Worm (Caenorhabditis elegans) whole organism, midembryonic: ENCODE measurements around the gene F22E5.20.
"Not testable (repeated sequence)": the region's sequence is repeated elsewhere in the genome, so short reads cannot be mapped to it uniquely, and the experiment has no call there.

Experiments used
- T22C8.4 ChIP-seq: fragments of 200-800 bp; sonication (Bioruptor generic); IDR thresholded peaks from 2 replicates; pipeline ENCODE4 v1.3.6; 2022; ENCODE audit warnings: missing genetic modification characterization, missing compliant biosample characterization
- cog-1 ChIP-seq: sonication (generic microtip); optimal IDR thresholded peaks from 2 replicates; lab custom pipeline; 2016; ENCODE audit warnings: missing genetic modification characterization, missing compliant biosample characterization
- flt-1 ChIP-seq: fragments of 200-800 bp; sonication (Bioruptor generic); IDR thresholded peaks from 2 replicates; pipeline ENCODE4 v1.3.6; 2022; ENCODE audit warnings: missing genetic modification characterization, missing compliant biosample characterization
- klf-2 ChIP-seq: fragments of 200-800 bp; sonication (Bioruptor generic); conservative IDR thresholded peaks from 2 replicates; pipeline ENCODE4 v1.3.6; 2022; ENCODE audit warnings: missing genetic modification reagents, missing genetic modification characterization, missing compliant biosample characterization
- med-1 ChIP-seq: sonication (generic microtip); optimal IDR thresholded peaks from 2 replicates; lab custom pipeline; 2017; ENCODE audit warnings: missing genetic modification characterization, mild to moderate bottlenecking, missing compliant biosample characterization, antibody characterized with exemption, missing genetic modification reagents; ENCODE audit not compliant: insufficient read depth
- ref-1 ChIP-seq: fragments of 200-800 bp; sonication (Bioruptor generic); conservative IDR thresholded peaks from 2 replicates; pipeline ENCODE4 v1.3.6; 2022; ENCODE audit warnings: missing genetic modification reagents, missing genetic modification characterization, missing compliant biosample characterization
- tab-1 ChIP-seq: fragments of 200-800 bp; sonication (Bioruptor generic); IDR thresholded peaks from 2 replicates; pipeline ENCODE4 v1.3.6; 2022; ENCODE audit warnings: missing genetic modification characterization, missing compliant biosample characterization
- ztf-23 ChIP-seq: fragments of 200-800 bp; sonication (Bioruptor generic); IDR thresholded peaks from 2 replicates; pipeline ENCODE4 v1.3.6; 2022; ENCODE audit warnings: missing genetic modification reagents, missing genetic modification characterization, missing compliant biosample characterization
- ztf-29 ChIP-seq: fragments of 200-800 bp; sonication (Bioruptor generic); IDR thresholded peaks from 2 replicates; pipeline ENCODE4 v1.3.6; 2022; ENCODE audit warnings: missing genetic modification reagents, missing genetic modification characterization, missing compliant biosample characterization

Gene F22E5.20

DNA sequence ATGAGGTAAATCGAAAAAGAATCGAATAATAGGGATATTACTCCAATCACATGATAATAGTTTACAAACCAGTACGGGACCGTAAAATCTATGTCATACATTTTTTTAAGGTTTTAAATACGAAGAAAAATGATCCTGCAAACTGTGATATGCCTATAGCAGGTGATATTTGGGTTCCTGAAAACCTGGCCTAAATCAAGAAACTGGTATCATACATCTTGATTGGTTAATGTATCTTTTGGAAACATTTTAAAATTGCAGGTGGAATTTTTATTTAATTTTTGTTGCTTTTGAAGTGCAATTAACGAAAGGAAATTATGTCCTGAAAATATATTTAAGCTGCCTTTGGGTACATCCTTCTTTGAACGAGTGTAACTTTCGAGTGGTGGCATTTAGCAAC is 26.8 kb upstream of the F22E5.20 start, which contains the start of gene sri-61:
Gene sri-61, minus strand, starts transcription at position 101 of the 400 bp plus-strand sequence.
- TF ChIP-seq cog-1 (tag; lab: Kevin White, UChicago) (no peak), klf-2 (GFP tag; lab: Robert Waterston, UW) (no peak), T22C8.4 (GFP tag; lab: Robert Waterston, UW) (no peak), tab-1 (no peak), ztf-29 (GFP tag; lab: Robert Waterston, UW) (no peak), flt-1 (GFP tag; lab: Robert Waterston, UW) (no peak), ztf-23 (GFP tag; lab: Robert Waterston, UW) (no peak)

DNA sequence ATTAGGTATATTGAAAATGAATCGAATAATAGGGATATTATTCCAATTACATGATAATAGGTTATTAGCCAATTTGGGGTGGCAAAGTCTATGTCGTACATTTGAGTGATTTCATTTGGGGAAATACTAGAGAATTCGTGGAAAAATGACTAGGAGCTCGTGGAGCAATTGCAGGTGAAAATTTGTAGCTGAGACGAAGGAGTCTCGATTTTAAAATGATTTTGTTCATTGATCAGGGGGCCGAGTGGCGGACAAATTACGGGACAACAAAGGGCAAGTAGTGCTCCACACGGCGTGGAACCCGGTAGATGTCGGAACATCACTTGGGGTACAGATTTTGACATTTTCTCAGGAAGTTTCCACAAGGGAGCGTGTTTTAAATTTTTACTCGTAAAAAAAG is 24.9 kb upstream of the F22E5.20 start, which contains the start of gene sri-62:
Gene sri-62, minus strand, starts transcription at position 101 of the 400 bp plus-strand sequence.
- no peak for TF ChIP-seq ztf-23 (GFP tag; lab: Robert Waterston, UW)
- TF ChIP-seq T22C8.4 (GFP tag; lab: Robert Waterston, UW) = no peak
- TF ChIP-seq cog-1 (tag; lab: Kevin White, UChicago) = no peak
- TF ChIP-seq med-1 (GFP tag; lab: Kevin White, UChicago) = no peak
- TF ChIP-seq klf-2 (GFP tag; lab: Robert Waterston, UW) = no peak
- no peak for TF ChIP-seq tab-1
- TF ChIP-seq ztf-29 (GFP tag; lab: Robert Waterston, UW) = no peak
- no peak for TF ChIP-seq flt-1 (GFP tag; lab: Robert Waterston, UW)
- no peak for TF ChIP-seq ref-1 (GFP tag; lab: Robert Waterston, UW)

DNA sequence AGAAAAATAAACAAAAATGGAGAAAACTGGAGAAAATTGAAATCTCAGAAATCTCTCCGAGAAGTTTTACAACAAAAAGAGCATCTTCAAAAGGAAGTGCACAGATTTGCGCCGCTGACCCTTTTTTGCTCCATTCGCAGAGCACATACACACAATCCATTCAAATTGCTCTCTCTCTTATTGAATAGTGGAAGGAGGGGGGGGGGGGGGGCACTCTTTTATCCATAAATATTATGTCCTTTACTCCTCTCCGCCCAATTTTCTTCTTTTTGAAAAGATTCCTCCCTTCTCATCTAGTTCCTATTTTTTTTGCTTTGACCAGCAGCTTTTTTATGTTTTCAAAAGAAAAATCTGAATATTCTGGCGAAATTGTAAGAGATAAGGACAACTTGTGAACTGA is 21.6 kb upstream of the F22E5.20 start:
- TF ChIP-seq ztf-29 (GFP tag; lab: Robert Waterston, UW) = no peak
- TF ChIP-seq cog-1 (tag; lab: Kevin White, UChicago) = no peak
- no peak for TF ChIP-seq T22C8.4 (GFP tag; lab: Robert Waterston, UW)
- no peak for TF ChIP-seq flt-1 (GFP tag; lab: Robert Waterston, UW)

DNA sequence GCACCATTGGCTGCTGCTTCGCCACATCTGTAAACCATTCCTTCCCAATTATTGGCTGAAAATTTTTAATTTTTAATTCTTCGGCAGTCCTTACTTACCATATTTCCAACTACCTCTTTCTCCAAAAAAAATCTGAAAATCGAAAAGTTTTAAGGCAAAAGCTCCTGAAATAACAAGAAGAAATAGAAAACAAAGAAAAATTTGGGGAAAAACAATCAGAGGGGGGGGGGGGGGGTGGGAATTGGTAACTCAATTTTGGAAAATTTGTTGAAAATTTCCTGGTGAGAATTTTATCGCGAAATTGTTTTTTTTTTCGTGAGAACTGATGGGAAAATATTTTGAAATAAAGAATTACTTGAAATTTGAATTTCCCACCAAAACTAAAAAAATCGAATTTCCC is 19.0 kb upstream of the F22E5.20 start, which contains the start of gene set-11:
Gene set-11, minus strand, starts transcription at position 101 of the 400 bp plus-strand sequence.
- TF ChIP-seq tab-1 (no peak), cog-1 (tag; lab: Kevin White, UChicago) (no peak), T22C8.4 (GFP tag; lab: Robert Waterston, UW) (no peak), ztf-29 (GFP tag; lab: Robert Waterston, UW) (no peak), ztf-23 (GFP tag; lab: Robert Waterston, UW) (no peak), klf-2 (GFP tag; lab: Robert Waterston, UW) (no peak), med-1 (GFP tag; lab: Kevin White, UChicago) (no peak), ref-1 (GFP tag; lab: Robert Waterston, UW) (no peak), flt-1 (GFP tag; lab: Robert Waterston, UW) (no peak)

DNA sequence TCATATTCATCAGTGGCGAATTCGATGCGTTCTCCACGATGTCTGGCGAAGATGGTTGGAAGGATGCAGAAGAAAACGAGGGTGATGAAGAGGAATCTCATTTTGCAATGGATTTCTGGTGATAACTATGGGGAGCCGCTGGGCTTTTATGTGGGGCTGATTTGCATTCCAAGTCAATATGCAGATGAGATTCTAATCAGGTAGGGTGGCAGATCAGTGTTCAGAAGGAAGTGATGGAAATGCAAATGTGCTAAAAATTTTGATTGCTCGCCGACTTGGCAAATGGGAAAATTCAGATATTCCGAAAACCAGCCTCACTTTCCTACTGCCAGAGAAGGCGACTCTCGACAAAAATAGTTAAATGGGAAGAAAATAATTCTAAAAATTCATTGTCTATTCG is 16.6 kb upstream of the F22E5.20 start, which contains the start of gene nspf-3:
Gene nspf-3, minus strand, starts transcription at position 101 of the 400 bp plus-strand sequence.
- no peak for TF ChIP-seq klf-2 (GFP tag; lab: Robert Waterston, UW)
- no peak for TF ChIP-seq tab-1
- no peak for TF ChIP-seq T22C8.4 (GFP tag; lab: Robert Waterston, UW)
- no peak for TF ChIP-seq flt-1 (GFP tag; lab: Robert Waterston, UW)
- no peak for TF ChIP-seq ztf-29 (GFP tag; lab: Robert Waterston, UW)
- no peak for TF ChIP-seq ref-1 (GFP tag; lab: Robert Waterston, UW)
- no peak for TF ChIP-seq cog-1 (tag; lab: Kevin White, UChicago)
- no peak for TF ChIP-seq ztf-23 (GFP tag; lab: Robert Waterston, UW)
- TF ChIP-seq med-1 (GFP tag; lab: Kevin White, UChicago) = no peak

DNA sequence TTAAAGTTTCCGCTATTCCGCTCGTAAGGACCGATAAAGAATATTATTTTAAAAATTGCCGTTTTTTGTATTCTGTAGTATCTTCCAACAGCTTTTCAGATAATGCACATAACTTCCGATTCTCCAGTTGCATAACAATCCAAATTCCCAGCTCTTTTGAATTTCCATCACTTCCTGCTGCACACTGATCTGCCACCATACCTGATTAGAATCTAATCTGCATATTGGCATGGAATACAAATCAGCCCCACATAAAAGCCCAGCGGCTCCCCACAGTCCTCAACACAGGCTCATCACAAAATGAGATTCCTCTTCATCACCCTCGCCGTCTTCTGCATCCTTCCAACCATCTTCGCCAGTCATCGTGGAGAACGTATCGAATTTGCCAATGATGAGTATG is 15.2 kb upstream of the F22E5.20 start, which contains the start of gene nspf-2:
Gene nspf-2, plus strand, starts transcription at position 301 of the 400 bp plus-strand sequence.
- not testable (repeated sequence) for TF ChIP-seq tab-1; ref-1 (GFP tag; lab: Robert Waterston, UW); klf-2 (GFP tag; lab: Robert Waterston, UW)

DNA sequence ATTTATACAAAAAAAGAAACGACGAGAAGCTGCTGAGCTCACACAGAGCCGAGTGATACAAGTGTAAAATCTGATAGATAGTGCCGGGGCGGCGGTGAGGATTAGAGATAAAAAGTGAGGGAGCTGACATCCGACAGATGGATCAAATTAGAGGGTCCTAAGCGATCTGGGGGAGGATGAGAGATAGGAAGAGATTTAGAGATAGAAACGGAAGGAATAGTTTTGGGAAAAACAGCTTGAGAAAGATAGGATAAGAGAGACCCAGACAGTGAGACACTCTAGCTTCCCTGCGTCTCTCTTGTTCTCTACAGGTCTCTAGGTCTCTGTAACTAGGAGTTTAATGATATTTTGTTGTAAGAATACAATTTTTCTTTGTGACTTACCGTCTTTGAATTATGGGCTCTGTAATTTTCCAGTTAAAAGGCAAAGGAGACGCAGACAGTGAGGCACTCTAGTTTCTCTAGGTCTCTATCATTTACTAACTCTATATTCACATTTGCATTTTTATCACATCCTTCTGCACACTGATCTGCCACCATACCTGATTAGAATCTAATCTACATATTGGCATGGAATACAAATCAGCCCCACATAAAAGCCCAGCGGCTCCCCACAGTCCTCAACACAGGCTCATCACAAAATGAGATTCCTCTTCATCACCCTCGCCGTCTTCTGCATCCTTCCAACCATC is 13.7 kb upstream of the F22E5.20 start, which contains the start of the genes sup-9 and nspf-1:
Gene sup-9, minus strand, starts transcription at position 43 of the 691 bp plus-strand sequence.
Gene nspf-1, plus strand, starts transcription at position 641 of the 691 bp plus-strand sequence.
- TF ChIP-seq ztf-29 (GFP tag; lab: Robert Waterston, UW) = no peak
- no peak for TF ChIP-seq med-1 (GFP tag; lab: Kevin White, UChicago)
- no peak for TF ChIP-seq ref-1 (GFP tag; lab: Robert Waterston, UW)
- no peak for TF ChIP-seq klf-2 (GFP tag; lab: Robert Waterston, UW)

DNA sequence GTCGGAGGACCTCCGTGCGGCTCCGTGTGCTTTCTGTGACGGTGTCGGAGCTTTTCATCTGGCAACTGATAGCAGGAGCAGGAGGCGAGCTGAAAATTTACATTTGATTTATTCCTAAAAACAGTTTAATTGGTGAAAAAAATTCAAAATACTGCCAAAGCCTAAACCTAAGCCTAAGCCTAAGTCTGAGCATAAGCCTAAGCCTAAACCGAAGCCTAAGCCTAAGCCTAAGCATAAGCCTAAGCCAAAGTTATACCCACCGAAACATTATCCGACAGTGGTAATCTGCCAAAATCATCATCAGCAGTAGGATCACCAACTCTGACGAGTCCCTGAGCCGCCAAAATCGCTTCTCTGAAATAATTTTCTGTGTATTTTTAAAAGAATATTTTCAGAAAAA is 11.3 kb upstream of the F22E5.20 start:
- TF ChIP-seq klf-2 (GFP tag; lab: Robert Waterston, UW) (no peak), ref-1 (GFP tag; lab: Robert Waterston, UW) (no peak), med-1 (GFP tag; lab: Kevin White, UChicago) (no peak), tab-1 (no peak), ztf-29 (GFP tag; lab: Robert Waterston, UW) (no peak), cog-1 (tag; lab: Kevin White, UChicago) (no peak), flt-1 (GFP tag; lab: Robert Waterston, UW) (no peak), T22C8.4 (GFP tag; lab: Robert Waterston, UW) (no peak), ztf-23 (GFP tag; lab: Robert Waterston, UW) (no peak)

DNA sequence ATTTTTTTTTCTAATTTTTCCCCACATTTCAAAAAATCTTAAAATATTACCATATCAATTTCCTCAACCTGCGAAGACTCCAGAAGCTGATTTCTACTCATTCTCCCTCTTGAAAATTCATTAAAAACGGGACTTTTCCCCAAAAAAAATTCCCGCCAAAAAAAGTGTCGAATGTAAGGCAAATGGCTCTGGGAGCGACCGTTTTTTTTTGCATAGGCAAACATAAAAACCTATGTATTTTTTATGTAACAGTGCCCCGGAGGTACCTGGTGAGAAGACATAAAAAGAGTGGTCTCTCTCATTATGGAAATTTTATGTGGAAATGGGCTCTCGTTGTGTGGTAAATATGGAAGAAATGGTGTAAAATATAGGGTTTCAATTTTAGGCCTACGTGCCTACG is 10.8 kb upstream of the F22E5.20 start, which contains the start of gene ceh-87:
Gene ceh-87, minus strand, starts transcription at position 101 of the 400 bp plus-strand sequence.
- TF ChIP-seq ref-1 (GFP tag; lab: Robert Waterston, UW) (no peak), tab-1 (no peak), ztf-29 (GFP tag; lab: Robert Waterston, UW) (no peak), flt-1 (GFP tag; lab: Robert Waterston, UW) (no peak), T22C8.4 (GFP tag; lab: Robert Waterston, UW) (no peak), klf-2 (GFP tag; lab: Robert Waterston, UW) (no peak), med-1 (GFP tag; lab: Kevin White, UChicago) (no peak)
